Fruit fly (Drosophila melanogaster): ENCODE results near the gene CG12470.

DNA sequence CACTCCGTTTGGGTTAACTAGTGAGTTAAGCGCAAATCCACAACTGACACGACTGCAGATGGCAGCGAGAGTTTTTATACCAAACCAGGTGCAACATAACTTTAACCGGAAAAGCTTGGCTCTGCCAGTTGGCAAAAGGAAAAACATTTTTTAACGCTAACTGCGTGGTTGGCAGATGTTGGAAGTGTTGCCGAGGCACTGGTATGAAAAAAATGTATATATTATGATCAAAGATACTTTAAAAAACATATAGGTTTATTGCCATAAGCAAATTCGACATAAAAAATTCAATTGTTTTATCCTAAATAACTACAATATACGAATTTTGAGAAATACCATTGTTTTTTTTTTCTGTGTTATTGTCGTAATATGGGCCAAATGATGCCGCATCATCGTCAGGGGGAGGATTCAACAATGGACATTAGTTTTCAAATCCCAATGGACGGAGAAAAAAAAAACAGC lies 40.5 kb upstream of the CG12470 start, which contains the start of gene CG13376:
- TF ChIP-seq Dfd (GFP tag; optimal IDR thresholded peaks at IDR 0.05): no peak
- no peak for TF ChIP-seq Mio (GFP tag; optimal IDR thresholded peaks at IDR 0.05)
- no peak for TF ChIP-seq OdsH (GFP tag; optimal IDR thresholded peaks at IDR 0.05)
- TF ChIP-seq pan (optimal IDR thresholded peaks at IDR 0.05): no peak
- TF ChIP-seq fru (GFP tag; optimal IDR thresholded peaks at IDR 0.05): no peak
- TF ChIP-seq Rel (GFP tag; optimal IDR thresholded peaks at IDR 0.05): no peak
- TF ChIP-seq Rel (tag; optimal IDR thresholded peaks at IDR 0.05): no peak
- TF ChIP-seq brk (GFP tag; optimal IDR thresholded peaks at IDR 0.05): no peak
- TF ChIP-seq CG9705 (GFP tag; optimal IDR thresholded peaks at IDR 0.05): no peak
- TF ChIP-seq psq (GFP tag; optimal IDR thresholded peaks at IDR 0.05): no peak
- no peak for TF ChIP-seq usp (GFP tag; optimal IDR thresholded peaks at IDR 0.05)
- TF ChIP-seq rgr (GFP tag; optimal IDR thresholded peaks at IDR 0.05): no peak
- no peak for TF ChIP-seq Jra (GFP tag; optimal IDR thresholded peaks at IDR 0.05)
- no peak for TF ChIP-seq Myc (optimal IDR thresholded peaks at IDR 0.05)

All from whole organism, wandering third instar larva.